Worm (Caenorhabditis elegans): ENCODE measurements around the gene ncr-1.

DNA sequence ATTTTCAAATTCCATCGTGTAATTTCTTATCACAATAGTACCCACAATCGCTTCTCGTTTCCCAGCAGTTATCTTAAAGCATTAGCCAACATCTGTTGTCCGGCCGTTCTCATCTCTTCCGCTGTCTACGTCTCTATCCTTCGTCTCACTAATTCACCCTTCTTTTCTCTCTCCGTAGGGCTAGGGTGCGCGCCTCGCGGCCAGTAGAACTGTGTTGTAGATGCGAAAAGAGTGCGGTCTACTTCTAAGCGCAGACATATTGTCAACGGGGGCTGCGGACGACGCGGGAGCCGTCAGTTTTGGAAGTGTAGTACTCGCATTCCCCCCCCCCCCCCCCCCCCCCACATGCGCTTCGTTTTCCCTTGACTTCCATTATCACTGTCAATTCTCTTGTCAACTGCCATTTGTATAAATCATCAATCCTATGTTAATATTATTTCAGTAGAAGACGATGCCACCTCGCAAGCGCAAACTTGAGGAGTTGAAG lies 25.0 kb upstream of the ncr-1 start, which contains the start of gene spr-3:
- no peak for TF ChIP-seq unc-39 (tag; optimal IDR thresholded peaks at IDR 0.05)
- no peak for TF ChIP-seq nhr-237 (tag; optimal IDR thresholded peaks at IDR 0.05)
- no peak for TF ChIP-seq snpc-4 (tag; optimal IDR thresholded peaks at IDR 0.05)
- TF ChIP-seq elt-3 (tag; optimal IDR thresholded peaks at IDR 0.05), result no peak
- no peak for TF ChIP-seq lsy-2 (tag; optimal IDR thresholded peaks at IDR 0.05)
- no peak for TF ChIP-seq ceh-39 (tag; optimal IDR thresholded peaks at IDR 0.05)
- TF ChIP-seq mep-1 (tag; optimal IDR thresholded peaks at IDR 0.05), result no peak
- TF ChIP-seq nhr-2 (tag; optimal IDR thresholded peaks at IDR 0.05), result no peak
- no peak for TF ChIP-seq hlh-1 (tag; optimal IDR thresholded peaks at IDR 0.05)
